Fruit fly (Drosophila melanogaster): Measurements from ENCODE around the gene Alg14.

Alg14 gene

DNA sequence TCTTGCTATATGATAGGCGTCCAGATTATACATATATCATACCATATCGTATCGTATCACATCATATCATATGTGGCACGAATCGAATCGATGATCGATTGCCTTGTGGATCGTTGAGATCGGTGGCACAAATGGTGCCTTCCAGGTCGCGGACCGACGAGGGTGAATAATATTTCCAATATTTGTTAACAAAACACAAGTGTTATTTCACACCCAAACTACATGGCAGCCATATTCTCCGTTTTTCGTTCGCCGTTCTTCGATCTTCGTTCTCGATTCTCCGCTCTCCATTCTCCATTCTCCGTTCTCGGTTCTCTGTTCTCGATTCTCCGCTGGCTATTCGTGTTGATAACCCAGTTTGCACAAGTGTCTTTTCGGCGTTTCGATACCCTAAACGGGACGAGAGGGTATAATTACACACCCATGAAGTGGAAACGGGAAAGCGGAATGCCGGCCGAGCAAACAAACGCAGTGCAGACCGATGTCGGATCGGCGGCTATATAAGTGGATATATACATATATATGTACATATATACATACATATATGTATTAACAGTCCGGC, 29.8 kb downstream of the Alg14 start:
- no peak for TF ChIP-seq CG8301 (tag; optimal IDR thresholded peaks at IDR 0.05)
- no peak for TF ChIP-seq CG34367 (tag; optimal IDR thresholded peaks at IDR 0.05)
- no peak for TF ChIP-seq CG9948 (tag; optimal IDR thresholded peaks at IDR 0.05)
- no peak for TF ChIP-seq CG14655 (GFP tag; optimal IDR thresholded peaks at IDR 0.05)
- TF ChIP-seq D1 (tag; optimal IDR thresholded peaks at IDR 0.05): no peak
- TF ChIP-seq CG15710 (tag; optimal IDR thresholded peaks at IDR 0.05): no peak
- TF ChIP-seq CG17806 (tag; optimal IDR thresholded peaks at IDR 0.05): no peak
- TF ChIP-seq CG32121 (GFP tag; IDR thresholded peaks at IDR 0.05): no peak
- TF ChIP-seq CG12605 (GFP tag; IDR thresholded peaks at IDR 0.05): no peak
- no peak for TF ChIP-seq Pif1A (GFP tag; optimal IDR thresholded peaks at IDR 0.05)
- TF ChIP-seq rn (GFP tag; IDR thresholded peaks at IDR 0.05): no peak
- no peak for TF ChIP-seq Ets98B (GFP tag; IDR thresholded peaks at IDR 0.05)
- TF ChIP-seq fd96Ca (GFP tag; IDR thresholded peaks at IDR 0.05): no peak
- TF ChIP-seq EcR (GFP tag; optimal IDR thresholded peaks at IDR 0.05): no peak
- TF ChIP-seq CG8159 (tag; optimal IDR thresholded peaks at IDR 0.05): no peak
- no peak for TF ChIP-seq gl (tag; optimal IDR thresholded peaks at IDR 0.05)
- no peak for TF ChIP-seq Pif1B (GFP tag; optimal IDR thresholded peaks at IDR 0.05)
- no peak for TF ChIP-seq CG4496 (GFP tag; IDR thresholded peaks at IDR 0.05)

DNA sequence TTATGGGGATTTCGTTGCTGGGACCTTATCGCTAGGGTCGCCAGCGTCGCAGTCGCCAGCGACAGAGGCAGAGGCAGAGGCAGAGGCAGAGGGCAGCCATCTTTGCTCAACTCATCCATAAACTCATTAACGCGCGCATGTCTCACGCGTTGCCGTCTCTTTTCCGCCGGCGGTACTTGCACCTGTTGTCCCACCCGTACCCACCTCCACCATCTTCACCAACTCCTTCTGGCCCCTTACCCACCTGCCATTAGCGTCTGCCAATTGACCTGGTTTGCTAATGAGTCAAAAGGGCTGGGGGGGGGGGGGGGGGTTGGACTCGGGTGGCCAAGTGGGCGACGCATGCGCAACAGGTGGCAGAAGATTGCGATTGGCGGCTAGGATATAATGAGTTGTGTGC, 30.9 kb downstream of the Alg14 start:
- no peak for TF ChIP-seq CG8301 (tag; optimal IDR thresholded peaks at IDR 0.05)
- TF ChIP-seq CG4496 (GFP tag; IDR thresholded peaks at IDR 0.05): no peak
- no peak for TF ChIP-seq EcR (GFP tag; optimal IDR thresholded peaks at IDR 0.05)
- no peak for TF ChIP-seq gl (tag; optimal IDR thresholded peaks at IDR 0.05)
- no peak for TF ChIP-seq CG10348 (GFP tag; IDR thresholded peaks at IDR 0.05)
- TF ChIP-seq fd96Ca (GFP tag; IDR thresholded peaks at IDR 0.05): no peak
- TF ChIP-seq CG15710 (tag; optimal IDR thresholded peaks at IDR 0.05): no peak
- TF ChIP-seq Snoo (tag; optimal IDR thresholded peaks at IDR 0.05): no peak
- no peak for TF ChIP-seq Pif1A (GFP tag; optimal IDR thresholded peaks at IDR 0.05)
- TF ChIP-seq CG14655 (GFP tag; optimal IDR thresholded peaks at IDR 0.05): no peak
- no peak for TF ChIP-seq Ets98B (GFP tag; IDR thresholded peaks at IDR 0.05)
- TF ChIP-seq CG12605 (GFP tag; IDR thresholded peaks at IDR 0.05): no peak
- TF ChIP-seq CG34367 (tag; optimal IDR thresholded peaks at IDR 0.05): no peak
- TF ChIP-seq CG13204 (GFP tag; optimal IDR thresholded peaks at IDR 0.05): no peak
- no peak for TF ChIP-seq rn (GFP tag; IDR thresholded peaks at IDR 0.05)

DNA sequence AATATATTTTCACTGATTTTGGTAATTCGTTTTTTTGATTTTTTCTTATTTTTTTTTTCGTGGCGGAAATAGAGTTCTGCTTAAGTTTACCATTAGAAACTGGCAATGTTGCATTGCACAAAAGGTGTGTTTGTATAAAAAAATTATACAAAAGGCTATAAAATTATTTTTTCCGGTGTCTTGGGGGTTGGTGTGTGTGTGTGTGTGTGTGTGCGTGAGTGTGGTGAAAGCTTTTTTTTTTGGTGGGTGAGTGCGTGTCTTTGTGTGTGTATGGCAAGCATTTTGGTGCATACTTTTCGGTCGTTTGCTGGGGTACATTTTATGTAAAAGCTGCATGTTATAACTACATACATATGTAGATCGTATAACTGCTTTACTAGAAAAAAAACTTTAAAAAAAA, 39.4 kb downstream of the Alg14 start:
- TF ChIP-seq CG4496 (GFP tag; IDR thresholded peaks at IDR 0.05) (peak; percentile 22; the same call in 1 of the 3 replicates), gl (tag; optimal IDR thresholded peaks at IDR 0.05) (no peak), CG32121 (GFP tag; IDR thresholded peaks at IDR 0.05) (0 out of 2 replicates have a peak, but pooled peaks have one; percentile 20), D1 (tag; optimal IDR thresholded peaks at IDR 0.05) (no peak), CG14655 (GFP tag; optimal IDR thresholded peaks at IDR 0.05) (no peak), EcR (GFP tag; optimal IDR thresholded peaks at IDR 0.05) (no peak), Snoo (tag; optimal IDR thresholded peaks at IDR 0.05) (no peak), CG8159 (tag; optimal IDR thresholded peaks at IDR 0.05) (no peak)
